Worm (Caenorhabditis elegans) whole organism, early embryonic: ENCODE results near the gene F49H6.8.

Source experiments
- F13C5.2 ChIP-seq: sonication (generic microtip); optimal IDR thresholded peaks from 2 replicates; lab custom pipeline; 2017; ENCODE audit warnings: mild to moderate bottlenecking, missing genetic modification characterization, inconsistent platforms, missing compliant biosample characterization
- ama-1 ChIP-seq: fragments of 150-350 bp; optimal IDR thresholded peaks from 2 replicates; lab custom pipeline; 2014
- ceh-36 ChIP-seq: sonication (generic microtip); optimal IDR thresholded peaks from 2 replicates; lab custom pipeline; 2016; ENCODE audit warnings: missing genetic modification characterization, inconsistent platforms, missing compliant biosample characterization
- ets-7 ChIP-seq: sonication (generic microtip); optimal IDR thresholded peaks from 2 replicates; lab custom pipeline; 2016; ENCODE audit warnings: missing genotype, missing genetic modification characterization, missing compliant biosample characterization
- flt-1 ChIP-seq: fragments of 200-800 bp; sonication (Bioruptor generic); IDR thresholded peaks from 2 replicates; pipeline ENCODE4 v1.3.6; 2022; ENCODE audit warnings: missing genetic modification characterization, missing compliant biosample characterization
- hmbx-1 ChIP-seq: sonication (generic microtip); optimal IDR thresholded peaks from 2 replicates; lab custom pipeline; 2016; ENCODE audit warnings: mild to moderate bottlenecking, missing genetic modification characterization, missing compliant biosample characterization
- hmg-4 ChIP-seq: fragments of 200-800 bp; sonication (Bioruptor generic); optimal IDR thresholded peaks from 2 replicates; lab custom pipeline; 2018; ENCODE audit warnings: mild to moderate bottlenecking, missing genetic modification characterization, missing compliant biosample characterization
- pes-1 ChIP-seq: fragments of 200-800 bp; sonication (Bioruptor generic); IDR thresholded peaks from 2 replicates; pipeline ENCODE4 v1.3.6; 2022; ENCODE audit warnings: missing genetic modification reagents, missing genetic modification characterization, missing compliant biosample characterization
- scrt-1 ChIP-seq: fragments of 200-800 bp; sonication (Bioruptor generic); IDR thresholded peaks from 2 replicates; pipeline ENCODE4 v1.3.6; 2022; ENCODE audit warnings: missing genetic modification characterization, missing compliant biosample characterization
- tbx-11 ChIP-seq: fragments of 200-800 bp; sonication (Bioruptor generic); IDR thresholded peaks from 2 replicates; pipeline ENCODE4 v1.3.6; 2022; ENCODE audit warnings: missing genetic modification characterization, missing compliant biosample characterization
- tbx-37 ChIP-seq: fragments of 200-800 bp; sonication (Bioruptor generic); conservative IDR thresholded peaks from 2 replicates; pipeline ENCODE4 v1.3.6; 2022; ENCODE audit warnings: missing genetic modification reagents, missing genetic modification characterization, missing compliant biosample characterization
- tra-4 ChIP-seq: sonication (generic microtip); optimal IDR thresholded peaks from 2 replicates; lab custom pipeline; 2017; ENCODE audit warnings: missing genetic modification characterization, missing compliant biosample characterization

DNA sequence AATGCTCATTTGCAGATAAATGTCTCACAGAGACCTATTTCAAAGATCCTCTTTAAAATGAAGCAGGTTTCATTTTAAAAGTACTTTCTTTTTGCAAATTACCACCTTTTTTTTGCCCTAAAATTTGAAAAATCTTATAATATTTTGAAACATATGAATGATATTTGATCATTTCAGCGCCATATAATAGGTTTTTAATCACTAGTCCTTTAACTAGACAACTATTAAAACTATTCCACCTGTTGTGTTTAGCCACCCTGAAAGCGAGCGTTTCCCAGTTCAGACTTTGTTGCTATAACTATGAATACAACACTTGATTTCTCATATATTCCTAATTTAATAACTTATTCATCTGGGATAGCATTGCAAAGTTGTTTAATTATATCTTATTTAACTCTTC, 30.7 kb downstream of the F49H6.8 start, which contains the start of gene srz-95:
- TF ChIP-seq ama-1 (lab: Kevin White, UChicago) (no peak), F13C5.2 (tag; lab: Kevin White, UChicago) (no peak), hmg-4 (GFP tag; lab: Kevin White, UChicago) (no peak), ceh-36 (tag; lab: Kevin White, UChicago) (no peak), pes-1 (GFP tag; lab: Robert Waterston, UW) (no peak), flt-1 (GFP tag; lab: Robert Waterston, UW) (no peak), tbx-11 (no peak), tbx-37 (GFP tag; lab: Robert Waterston, UW) (no peak), scrt-1 (GFP tag; lab: Robert Waterston, UW) (no peak), tra-4 (tag; lab: Kevin White, UChicago) (no peak), ets-7 (no peak), hmbx-1 (no peak)
